Worm (Caenorhabditis elegans): ENCODE results near the gene F58B4.6.

DNA sequence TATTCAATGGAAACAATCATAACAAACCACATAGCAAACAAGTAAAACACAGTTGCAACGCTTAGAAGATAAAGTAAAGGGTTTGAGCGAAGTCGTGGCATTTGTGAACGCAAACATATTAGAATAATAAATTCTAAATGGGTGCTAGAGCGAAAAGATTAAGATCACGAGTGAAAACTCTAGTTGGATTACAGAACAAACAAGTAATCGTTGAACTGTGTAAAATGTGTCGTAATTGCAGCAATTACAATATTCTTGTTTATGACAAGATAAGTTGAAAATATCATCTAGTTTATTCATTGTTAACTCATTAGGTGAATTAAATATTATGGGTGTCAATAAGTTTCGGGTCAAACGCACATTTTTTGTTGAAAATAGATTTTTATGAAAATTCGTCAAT, 22.1 kb upstream of the F58B4.6 start, which contains the start of gene F32D8.8:
- TF ChIP-seq mcd-1 (GFP tag; IDR thresholded peaks at IDR 0.05) (no peak), ceh-58 (GFP tag; IDR thresholded peaks at IDR 0.05) (no peak), Y67H2A.10 (GFP tag; conservative IDR thresholded peaks at IDR 0.05) (no peak), ceh-91 (GFP tag; IDR thresholded peaks at IDR 0.05) (no peak), pha-4 (tag; optimal IDR thresholded peaks at IDR 0.05) (no peak), fkh-3 (tag; optimal IDR thresholded peaks at IDR 0.05) (no peak), F22D6.2 (tag; optimal IDR thresholded peaks at IDR 0.05) (no peak)

Data from whole organism, young adult.